Worm (Caenorhabditis elegans) whole organism, late embryonic: ENCODE measurements around the gene F07F6.2.

Source experiments
- C38D4.7 ChIP-seq: fragments of 200-800 bp; sonication (Bioruptor generic); optimal IDR thresholded peaks from 2 replicates; lab custom pipeline; 2018; ENCODE audit warnings: mild to moderate bottlenecking, missing genetic modification characterization, moderate library complexity, missing compliant biosample characterization
- F13H6.1 ChIP-seq: sonication (generic microtip); optimal IDR thresholded peaks from 2 replicates; lab custom pipeline; 2016; ENCODE audit warnings: missing genetic modification characterization, missing compliant biosample characterization
- K02D7.2 ChIP-seq: sonication (generic microtip); optimal IDR thresholded peaks from 2 replicates; lab custom pipeline; 2017; ENCODE audit warnings: mild to moderate bottlenecking, missing genetic modification characterization, missing compliant biosample characterization
- K09A11.1 ChIP-seq: sonication (generic microtip); optimal IDR thresholded peaks from 2 replicates; lab custom pipeline; 2017; ENCODE audit warnings: antibody characterized with exemption, mild to moderate bottlenecking, missing genetic modification characterization, missing compliant biosample characterization; ENCODE audit not compliant: insufficient read depth
- Y22D7AL.16 ChIP-seq: sonication (generic microtip); optimal IDR thresholded peaks from 2 replicates; lab custom pipeline; 2016; ENCODE audit warnings: missing genetic modification characterization, missing compliant biosample characterization
- ama-1 ChIP-seq: fragments of 150-350 bp; optimal IDR thresholded peaks from 2 replicates; lab custom pipeline; 2014
- ceh-14 ChIP-seq: sonication (generic microtip); optimal IDR thresholded peaks from 2 replicates; lab custom pipeline; 2016; ENCODE audit warnings: missing genotype, missing genetic modification characterization, missing compliant biosample characterization
- ceh-18 ChIP-seq: sonication (generic microtip); optimal IDR thresholded peaks from 2 replicates; lab custom pipeline; 2016; ENCODE audit warnings: missing genetic modification characterization, missing compliant biosample characterization
- ceh-2 ChIP-seq: sonication (generic microtip); optimal IDR thresholded peaks from 2 replicates; lab custom pipeline; 2016; ENCODE audit warnings: missing genotype, missing genetic modification characterization, missing compliant biosample characterization
- ceh-30 ChIP-seq: fragments of 150-350 bp; optimal IDR thresholded peaks from 2 replicates; lab custom pipeline; 2014; ENCODE audit warnings: missing biosample characterization, missing genetic modification characterization
- ceh-31 ChIP-seq: sonication (generic microtip); optimal IDR thresholded peaks from 2 replicates; lab custom pipeline; 2016; ENCODE audit warnings: missing genetic modification characterization, missing compliant biosample characterization
- ceh-34 ChIP-seq: sonication (generic microtip); optimal IDR thresholded peaks from 2 replicates; lab custom pipeline; 2016; ENCODE audit warnings: mild to moderate bottlenecking, missing genetic modification characterization, missing compliant biosample characterization
- dmd-4 ChIP-seq: sonication (generic microtip); optimal IDR thresholded peaks from 2 replicates; lab custom pipeline; 2016; ENCODE audit warnings: borderline replicate concordance, missing genetic modification characterization, missing compliant biosample characterization
- dve-1 ChIP-seq: sonication (generic microtip); optimal IDR thresholded peaks from 2 replicates; lab custom pipeline; 2017; ENCODE audit warnings: antibody characterized with exemption, mild to moderate bottlenecking, missing genetic modification characterization, missing compliant biosample characterization
- elt-2 ChIP-seq: sonication (generic microtip); optimal IDR thresholded peaks from 2 replicates; lab custom pipeline; 2016; ENCODE audit warnings: missing genetic modification reagents, missing genetic modification characterization, missing compliant biosample characterization
- elt-4 ChIP-seq: sonication (generic microtip); optimal IDR thresholded peaks from 2 replicates; lab custom pipeline; 2016; ENCODE audit warnings: missing genetic modification characterization, missing compliant biosample characterization
- eyg-1 ChIP-seq: sonication (generic microtip); optimal IDR thresholded peaks from 2 replicates; lab custom pipeline; 2016; ENCODE audit warnings: missing genotype, missing genetic modification characterization, missing compliant biosample characterization
- gmeb-2 ChIP-seq: sonication (generic microtip); optimal IDR thresholded peaks from 2 replicates; lab custom pipeline; 2016; ENCODE audit warnings: missing genetic modification characterization, inconsistent platforms, missing compliant biosample characterization
- hlh-13 ChIP-seq: fragments of 200-800 bp; sonication (Bioruptor generic); optimal IDR thresholded peaks from 2 replicates; lab custom pipeline; 2018; ENCODE audit warnings: mild to moderate bottlenecking, missing genetic modification characterization, missing compliant biosample characterization
- hlh-15 ChIP-seq: sonication (generic microtip); optimal IDR thresholded peaks from 2 replicates; lab custom pipeline; 2016; ENCODE audit warnings: missing genetic modification characterization, missing compliant biosample characterization
- hlh-8 ChIP-seq: sonication (generic microtip); optimal IDR thresholded peaks from 2 replicates; lab custom pipeline; 2016; ENCODE audit warnings: missing genotype, missing genetic modification characterization, missing compliant biosample characterization
- lim-6 ChIP-seq: sonication (generic microtip); optimal IDR thresholded peaks from 2 replicates; lab custom pipeline; 2016; ENCODE audit warnings: missing genetic modification characterization, missing compliant biosample characterization
- madf-2 ChIP-seq: sonication (generic microtip); optimal IDR thresholded peaks from 2 replicates; lab custom pipeline; 2017; ENCODE audit warnings: missing genetic modification characterization, missing compliant biosample characterization
- mec-3 ChIP-seq: sonication (generic microtip); optimal IDR thresholded peaks from 2 replicates; lab custom pipeline; 2016; ENCODE audit warnings: borderline replicate concordance, missing genetic modification characterization, missing compliant biosample characterization
- nfya-1 ChIP-seq: sonication (generic microtip); optimal IDR thresholded peaks from 2 replicates; lab custom pipeline; 2017; ENCODE audit warnings: missing genetic modification characterization, mild to moderate bottlenecking, missing compliant biosample characterization, antibody characterized with exemption, moderate library complexity
- npax-4 ChIP-seq: sonication (generic microtip); optimal IDR thresholded peaks from 2 replicates; lab custom pipeline; 2016; ENCODE audit warnings: missing genetic modification characterization, missing compliant biosample characterization
- pax-1 ChIP-seq: fragments of 150-350 bp; optimal IDR thresholded peaks from 2 replicates; lab custom pipeline; 2014; ENCODE audit warnings: missing biosample characterization, missing genetic modification characterization
- pha-2 ChIP-seq: sonication (generic microtip); optimal IDR thresholded peaks from 2 replicates; lab custom pipeline; 2017; ENCODE audit warnings: mild to moderate bottlenecking, missing genetic modification characterization, missing compliant biosample characterization
- pqm-1 ChIP-seq: sonication (generic microtip); optimal IDR thresholded peaks from 2 replicates; lab custom pipeline; 2016; ENCODE audit warnings: missing genetic modification characterization, missing compliant biosample characterization
- pros-1 ChIP-seq: fragments of 150-350 bp; optimal IDR thresholded peaks from 2 replicates; lab custom pipeline; 2014; ENCODE audit warnings: missing biosample characterization, missing genetic modification reagents, missing genetic modification characterization
- ref-2 ChIP-seq: sonication (generic microtip); optimal IDR thresholded peaks from 2 replicates; lab custom pipeline; 2016; ENCODE audit warnings: missing genetic modification characterization, missing compliant biosample characterization
- rnt-1 ChIP-seq: sonication (generic microtip); optimal IDR thresholded peaks from 2 replicates; lab custom pipeline; 2016; ENCODE audit warnings: missing genetic modification characterization, missing compliant biosample characterization
- sox-2 ChIP-seq: fragments of 200-800 bp; sonication (Bioruptor generic); IDR thresholded peaks from 2 replicates; pipeline ENCODE4 v1.3.6; 2022; ENCODE audit warnings: missing genetic modification reagents, missing genetic modification characterization, missing compliant biosample characterization
- syd-9 ChIP-seq: sonication (generic microtip); optimal IDR thresholded peaks from 2 replicates; lab custom pipeline; 2016; ENCODE audit warnings: mild to moderate bottlenecking, missing genetic modification characterization, moderate library complexity, missing compliant biosample characterization
- ttx-3 ChIP-seq: sonication (generic microtip); optimal IDR thresholded peaks from 2 replicates; lab custom pipeline; 2016; ENCODE audit warnings: missing genetic modification reagents, missing genetic modification characterization, missing compliant biosample characterization
- unc-3 ChIP-seq, 2 experiments: fragments of 200-800 bp in 1 of 2; sonication (Bioruptor generic) in 1 of 2; sonication (generic microtip) in 1 of 2; conservative IDR thresholded peaks in 1 of 2; optimal IDR thresholded peaks in 1 of 2; 2 replicates each; pipeline versions ENCODE4 v1.3.6 to Lab custom; 2016 to 2022; ENCODE audit warnings: missing compliant biosample characterization in 2 of 2, missing genetic modification characterization in 2 of 2, missing genetic modification reagents in 1 of 2
- zip-5 ChIP-seq: sonication (generic microtip); optimal IDR thresholded peaks from 2 replicates; lab custom pipeline; 2016; ENCODE audit warnings: missing genetic modification characterization, missing compliant biosample characterization
- ztf-16 ChIP-seq: sonication (generic microtip); optimal IDR thresholded peaks from 2 replicates; lab custom pipeline; 2017; ENCODE audit warnings: missing genetic modification characterization, missing compliant biosample characterization

The F07F6.2 gene

DNA sequence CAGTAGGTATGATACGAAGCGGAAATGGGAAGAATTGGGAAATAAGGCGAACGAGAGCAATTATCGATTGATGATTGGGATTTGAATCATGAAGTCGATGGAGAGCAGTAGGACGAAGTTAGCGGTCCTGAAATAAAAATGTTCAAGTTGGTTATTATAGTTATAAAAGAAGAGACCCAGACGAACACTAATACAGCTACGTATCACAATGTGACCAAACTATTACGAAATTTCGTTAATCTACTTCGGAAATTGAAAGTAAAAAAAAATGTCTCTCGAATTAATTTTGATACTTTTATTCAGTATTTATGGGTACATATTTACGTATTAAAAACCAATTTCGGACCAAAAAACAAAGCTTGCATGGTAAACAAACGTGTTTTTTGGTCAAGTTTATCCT lies 3.5 kb upstream of the F07F6.2 start:
- no peak for TF ChIP-seq eyg-1
- TF ChIP-seq ceh-30 = no peak
- TF ChIP-seq ceh-2 (tag; lab: Kevin White, UChicago) = no peak
- TF ChIP-seq syd-9 (tag; lab: Kevin White, UChicago) = no peak
- no peak for TF ChIP-seq K02D7.2 (tag; lab: Kevin White, UChicago)

DNA sequence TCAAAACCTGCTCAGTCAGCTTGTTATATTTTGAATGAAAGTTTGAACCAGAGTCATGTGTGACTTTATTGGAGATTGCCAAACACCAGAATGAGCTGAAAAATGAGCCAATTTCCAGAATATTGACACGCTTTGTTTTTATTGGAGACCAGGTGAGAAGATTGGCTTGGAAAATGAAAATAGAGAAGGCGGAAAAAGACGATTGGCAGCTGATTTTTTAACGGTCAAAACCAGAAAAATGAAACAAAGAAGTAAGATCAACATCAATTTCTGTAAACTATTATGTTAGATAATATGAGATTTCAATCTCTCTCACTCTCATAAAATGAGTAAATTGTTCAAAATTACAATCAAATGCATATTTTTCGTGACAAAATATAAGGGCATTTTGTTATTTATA lies 3.1 kb downstream of the F07F6.2 start, which contains the start of gene srx-114:
TSS of gene srx-114 (minus strand) at position 101 of the 400 bp plus-strand sequence.
- no peak for TF ChIP-seq mec-3 (tag; lab: Kevin White, UChicago)
- no peak for TF ChIP-seq zip-5
- no peak for TF ChIP-seq eyg-1
- no peak for TF ChIP-seq ref-2
- TF ChIP-seq ama-1 = no peak
- TF ChIP-seq hlh-8 (tag; lab: Kevin White, UChicago) = no peak
- TF ChIP-seq K09A11.1 (tag; lab: Kevin White, UChicago) = no peak
- no peak for TF ChIP-seq elt-4 (tag; lab: Kevin White, UChicago)
- no peak for TF ChIP-seq dmd-4 (tag; lab: Kevin White, UChicago)
- no peak for TF ChIP-seq hlh-15 (tag; lab: Kevin White, UChicago)
- TF ChIP-seq pha-2 (tag; lab: Kevin White, UChicago) = no peak
- no peak for TF ChIP-seq F13H6.1
- TF ChIP-seq ceh-14 = no peak

DNA sequence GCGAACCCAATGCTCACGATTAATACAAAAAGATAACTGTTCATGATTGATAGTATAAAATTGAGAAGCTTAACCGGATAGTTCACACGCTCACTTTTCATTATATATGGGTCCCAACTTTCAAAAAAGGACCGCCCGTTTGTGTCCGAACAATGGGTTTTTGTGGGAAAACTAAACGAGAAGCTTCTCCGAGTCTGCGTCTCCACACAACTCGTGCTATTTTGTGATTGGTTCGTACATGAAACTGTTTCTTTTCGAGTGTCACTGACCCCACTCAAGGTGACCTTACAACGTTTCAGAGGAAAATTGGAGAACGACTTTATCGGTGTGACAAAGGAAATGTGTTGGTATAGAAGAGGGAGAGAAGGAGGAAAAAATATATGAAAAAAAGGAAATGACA lies 6.8 kb downstream of the F07F6.2 start, which contains the start of gene dct-5:
TSS of gene dct-5 (minus strand) at position 101 of the 400 bp plus-strand sequence.
- TF ChIP-seq hlh-8 (tag; lab: Kevin White, UChicago) (no peak), sox-2 (GFP tag; lab: Robert Waterston, UW) (no peak), npax-4 (tag; lab: Kevin White, UChicago) (no peak), rnt-1 (tag; lab: Kevin White, UChicago) (no peak), ceh-14 (no peak), ztf-16 (tag; lab: Kevin White, UChicago) (no peak), madf-2 (tag; lab: Kevin White, UChicago) (no peak), C38D4.7 (no peak), pqm-1 (tag; lab: Kevin White, UChicago) (no peak), ceh-34 (no peak), unc-3 (GFP tag; conservative IDR thresholded peaks at IDR 0.05; lab: Robert Waterston, UW) (no peak), unc-3 (tag; optimal IDR thresholded peaks at IDR 0.05; lab: Kevin White, UChicago) (no peak), F13H6.1 (no peak), pax-1 (tag; lab: Kevin White, UChicago) (no peak), nfya-1 (tag; lab: Kevin White, UChicago) (no peak), gmeb-2 (tag; lab: Kevin White, UChicago) (no peak)

DNA sequence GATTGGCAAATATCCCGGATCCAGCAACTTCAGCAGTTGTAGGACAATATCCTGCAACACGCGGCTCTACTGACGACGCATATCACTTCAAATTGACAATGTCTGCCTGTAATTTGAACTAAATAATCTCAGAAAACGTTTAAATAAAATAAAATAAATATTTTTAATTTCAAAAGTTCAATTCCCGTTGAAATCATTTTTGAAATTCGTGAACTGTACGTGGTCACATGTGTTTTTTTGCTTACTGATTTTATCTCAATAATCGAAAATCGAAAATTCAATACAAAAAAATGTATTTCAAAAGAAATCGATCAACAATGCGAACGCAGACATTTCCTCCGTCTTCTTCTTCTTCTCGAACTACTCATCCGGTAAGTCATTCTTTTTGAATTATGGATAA lies 7.6 kb downstream of the F07F6.2 start, which contains the start of gene F07F6.1:
TSS of gene F07F6.1 (plus strand) at position 301 of the 400 bp plus-strand sequence.
- TF ChIP-seq pros-1 (no peak), zip-5 (no peak), sox-2 (GFP tag; lab: Robert Waterston, UW) (no peak), Y22D7AL.16 (tag; lab: Kevin White, UChicago) (no peak), eyg-1 (no peak)

DNA sequence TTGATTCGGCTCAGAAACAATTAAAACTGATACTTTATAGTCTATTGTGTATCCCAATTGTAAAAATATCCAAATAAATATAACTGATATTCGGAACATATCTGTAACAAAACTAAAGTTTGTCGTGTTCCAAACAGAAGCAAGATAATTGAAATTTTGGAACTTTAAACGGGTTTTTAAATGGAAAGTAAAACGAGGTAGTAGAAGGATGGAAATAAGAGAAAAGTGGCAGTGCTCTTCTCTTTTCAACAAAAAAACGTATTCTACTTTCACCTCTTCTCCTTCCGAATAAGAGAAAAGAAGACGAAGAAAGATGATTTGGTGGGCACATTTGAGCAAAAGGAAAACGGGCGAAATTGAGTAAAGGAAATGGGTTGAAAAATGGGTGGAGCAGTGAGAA lies 16.5 kb downstream of the F07F6.2 start, which contains the start of gene nmr-1:
TSS of gene nmr-1 (minus strand) at position 101 of the 400 bp plus-strand sequence.
- TF ChIP-seq dve-1 = no peak
- no peak for TF ChIP-seq ceh-18 (tag; lab: Kevin White, UChicago)
- TF ChIP-seq ceh-30 = no peak
- TF ChIP-seq Y22D7AL.16 (tag; lab: Kevin White, UChicago) = no peak
- TF ChIP-seq madf-2 (tag; lab: Kevin White, UChicago) = no peak
- no peak for TF ChIP-seq lim-6 (tag; lab: Kevin White, UChicago)
- TF ChIP-seq elt-2 = no peak
- TF ChIP-seq ttx-3 (tag; lab: Kevin White, UChicago) = no peak
- no peak for TF ChIP-seq dmd-4 (tag; lab: Kevin White, UChicago)
- no peak for TF ChIP-seq hlh-13 (GFP tag; lab: Kevin White, UChicago)
- TF ChIP-seq K02D7.2 (tag; lab: Kevin White, UChicago) = no peak
- no peak for TF ChIP-seq sox-2 (GFP tag; lab: Robert Waterston, UW)
- no peak for TF ChIP-seq ceh-31 (tag; lab: Kevin White, UChicago)
- no peak for TF ChIP-seq pqm-1 (tag; lab: Kevin White, UChicago)
- TF ChIP-seq mec-3 (tag; lab: Kevin White, UChicago) = no peak
- no peak for TF ChIP-seq K09A11.1 (tag; lab: Kevin White, UChicago)
- TF ChIP-seq ama-1 = no peak
